Fruit fly (Drosophila melanogaster) whole organism, adult: ENCODE results near the gene Hr4.
A peak's percentile ranks its signal among the peaks of the same experiment; 100 is the strongest.

ENCODE experiments used
- CG11617 ChIP-seq: fragments of 200-800 bp; sonication (Bioruptor generic); optimal IDR thresholded peaks from 2 replicates; lab custom pipeline; 2017; ENCODE audit warnings: mild to moderate bottlenecking, missing biosample characterization, missing genetic modification reagents, missing genetic modification characterization
- CG12768 ChIP-seq: fragments of 200-800 bp; sonication (Bioruptor generic); optimal IDR thresholded peaks from 2 replicates; lab custom pipeline; 2017; ENCODE audit warnings: missing biosample characterization, missing genetic modification characterization, mild to moderate bottlenecking, moderate library complexity, missing genetic modification reagents
- CG14711 ChIP-seq: fragments of 200-800 bp; sonication (Bioruptor generic); optimal IDR thresholded peaks from 2 replicates; lab custom pipeline; 2018; ENCODE audit warnings: missing biosample characterization, mild to moderate bottlenecking, missing genetic modification characterization, moderate library complexity
- CG1620 ChIP-seq: fragments of 200-800 bp; sonication (Bioruptor generic); optimal IDR thresholded peaks from 2 replicates; lab custom pipeline; 2016; ENCODE audit warnings: missing biosample characterization, missing genetic modification characterization
- CG33017 ChIP-seq: fragments of 200-800 bp; sonication (Bioruptor generic); optimal IDR thresholded peaks from 2 replicates; lab custom pipeline; 2018; ENCODE audit warnings: missing biosample characterization, mild to moderate bottlenecking, missing genetic modification characterization, moderate library complexity
- CG5204 ChIP-seq: fragments of 200-800 bp; sonication (Bioruptor generic); optimal IDR thresholded peaks from 2 replicates; lab custom pipeline; 2016; ENCODE audit warnings: missing biosample characterization, missing genetic modification characterization
- CG7045 ChIP-seq: fragments of 200-800 bp; sonication (Bioruptor generic); optimal IDR thresholded peaks from 2 replicates; lab custom pipeline; 2017; ENCODE audit warnings: missing biosample characterization, mild to moderate bottlenecking, missing genetic modification characterization
- CG7101 ChIP-seq: fragments of 200-800 bp; sonication (Bioruptor generic); optimal IDR thresholded peaks from 2 replicates; lab custom pipeline; 2018; ENCODE audit warnings: missing biosample characterization, mild to moderate bottlenecking, missing genetic modification characterization, moderate library complexity
- Clk ChIP-seq: fragments of 200-800 bp; sonication (Bioruptor generic); optimal IDR thresholded peaks from 2 replicates; lab custom pipeline; 2017; ENCODE audit warnings: missing biosample characterization, missing genetic modification characterization
- Crg-1 ChIP-seq: fragments of 200-800 bp; sonication (Bioruptor generic); optimal IDR thresholded peaks from 2 replicates; lab custom pipeline; 2016; ENCODE audit warnings: missing biosample characterization, missing genetic modification characterization
- Hr96 ChIP-seq: fragments of 200-800 bp; sonication (Bioruptor generic); optimal IDR thresholded peaks from 2 replicates; lab custom pipeline; 2016; ENCODE audit warnings: missing biosample characterization, missing genetic modification characterization
- Mnt ChIP-seq: fragments of 200-800 bp; sonication (Bioruptor generic); optimal IDR thresholded peaks from 2 replicates; lab custom pipeline; 2016; ENCODE audit warnings: missing biosample characterization, mild to moderate bottlenecking, missing genetic modification characterization
- bab1 ChIP-seq: fragments of 200-800 bp; sonication (Bioruptor generic); optimal IDR thresholded peaks from 3 replicates; lab custom pipeline; 2019; ENCODE audit warnings: missing biosample characterization, mild to moderate bottlenecking, missing genetic modification characterization, moderate library complexity
- cic ChIP-seq: fragments of 200-800 bp; sonication (Bioruptor generic); optimal IDR thresholded peaks from 2 replicates; lab custom pipeline; 2017; ENCODE audit warnings: missing biosample characterization, mild to moderate bottlenecking, missing genetic modification characterization, moderate library complexity
- cnc ChIP-seq, 2 experiments: fragments of >200 bp; optimal IDR thresholded peaks; 2 replicates each; lab custom pipeline; 2017
- kay ChIP-seq: fragments of 200-800 bp; sonication (Bioruptor generic); peaks from one replicate; lab custom pipeline; 2016; ENCODE audit warnings: missing biosample characterization, missing genetic modification characterization, borderline replicate concordance
- ovo ChIP-seq: fragments of 200-800 bp; sonication (Bioruptor generic); optimal IDR thresholded peaks from 2 replicates; lab custom pipeline; 2016; ENCODE audit warnings: missing biosample characterization, missing genetic modification characterization
- pad ChIP-seq: fragments of 200-800 bp; sonication (Bioruptor generic); optimal IDR thresholded peaks from 3 replicates; lab custom pipeline; 2017; ENCODE audit warnings: missing biosample characterization, missing genetic modification characterization, mild to moderate bottlenecking, moderate library complexity, missing genetic modification reagents
- tj ChIP-seq: fragments of 200-800 bp; sonication (Bioruptor generic); optimal IDR thresholded peaks from 3 replicates; lab custom pipeline; 2017; ENCODE audit warnings: missing biosample characterization, mild to moderate bottlenecking, missing genetic modification characterization, moderate library complexity
- toe ChIP-seq: fragments of 200-800 bp; sonication (Bioruptor generic); optimal IDR thresholded peaks from 2 replicates; lab custom pipeline; 2016; ENCODE audit warnings: missing biosample characterization, missing genetic modification characterization

The Hr4 gene

dm6 chrX:1922765-1923501 lies 18.8 kb upstream of the Hr4 start, which contains the start of the genes eIF2Bepsilon and Ocrl:
eIF2Bepsilon (minus strand) TSS chrX:1922874.
Ocrl (plus strand) TSS chrX:1922981.
- no peak for TF ChIP-seq Crg-1 (GFP tag; lab: Kevin White, UChicago)
- peak; percentile 58 for TF ChIP-seq CG14711
- peak; percentile 38 for TF ChIP-seq bab1 (GFP tag; lab: Kevin White, UChicago)
- TF ChIP-seq pad (GFP tag; lab: Kevin White, UChicago): peak; percentile 13
- no peak for TF ChIP-seq CG12768
- TF ChIP-seq cic (GFP tag; lab: Kevin White, UChicago): peak; percentile 38
- TF ChIP-seq CG33017 (tag; lab: Kevin White, UChicago): no peak
- peak; percentile 25 for TF ChIP-seq CG1620 (GFP tag; lab: Kevin White, UChicago)
- TF ChIP-seq CG7101 (tag; lab: Kevin White, UChicago): peak; percentile 15
- peak; percentile 66 for TF ChIP-seq Mnt
- TF ChIP-seq ovo: no peak

dm6 chrX:1927473-1928306 lies 14.1 kb upstream of the Hr4 start, which contains the start of gene CG11596:
CG11596 (plus strand) TSS chrX:1927683.
- TF ChIP-seq Crg-1 (GFP tag; lab: Kevin White, UChicago) (no peak), cnc (optimal IDR thresholded peaks at IDR 0.05; lab: Kevin White, UChicago) (no peak), Hr96 (no peak), Mnt (peak; percentile 97), tj (GFP tag; lab: Kevin White, UChicago) (peak; percentile 56), CG33017 (tag; lab: Kevin White, UChicago) (no peak), toe (GFP tag; lab: Kevin White, UChicago) (no peak), CG11617 (peak; percentile 34), ovo (peak; percentile 78), CG5204 (GFP tag; lab: Kevin White, UChicago) (no peak), CG1620 (GFP tag; lab: Kevin White, UChicago) (no peak), CG14711 (no peak), cic (GFP tag; lab: Kevin White, UChicago) (no peak), bab1 (GFP tag; lab: Kevin White, UChicago) (peak; percentile 30), kay (GFP tag; lab: Kevin White, UChicago) (no peak), pad (GFP tag; lab: Kevin White, UChicago) (peak; percentile 52), CG7045 (GFP tag; lab: Kevin White, UChicago) (no peak), CG7101 (tag; lab: Kevin White, UChicago) (peak; percentile 18), Clk (GFP tag; lab: Kevin White, UChicago) (no peak), CG12768 (no peak)

- TF ChIP-seq toe (GFP tag; lab: Kevin White, UChicago) (peak; percentile 68), cic (GFP tag; lab: Kevin White, UChicago) (no peak), CG33017 (tag; lab: Kevin White, UChicago) (peak; percentile 59), CG1620 (GFP tag; lab: Kevin White, UChicago) (peak; percentile 81), CG12768 (peak; percentile 69), CG5204 (GFP tag; lab: Kevin White, UChicago) (peak; percentile 81), cnc (optimal IDR thresholded peaks at IDR 0.05; lab: Kevin White, UChicago) (no peak), kay (GFP tag; lab: Kevin White, UChicago) (no peak), CG7101 (tag; lab: Kevin White, UChicago) (peak; percentile 82), tj (GFP tag; lab: Kevin White, UChicago) (peak; percentile 82), bab1 (GFP tag; lab: Kevin White, UChicago) (peak; percentile 78), CG14711 (peak; percentile 59), ovo (peak; percentile 73), Hr96 (peak; percentile 87), CG7045 (GFP tag; lab: Kevin White, UChicago) (peak; percentile 54), CG11617 (peak; percentile 82), pad (GFP tag; lab: Kevin White, UChicago) (peak; percentile 80), Crg-1 (GFP tag; lab: Kevin White, UChicago) (peak; percentile 86), Clk (GFP tag; lab: Kevin White, UChicago) (no peak), Mnt (peak; percentile 86)
Observed at dm6 chrX:1940020-1940419, 1.7 kb upstream of the Hr4 start, which contains the start of the genes CG3857 and CG3587. CG3857 (minus strand) TSS chrX:1940040. CG3587 (plus strand) TSS chrX:1940307.

- TF ChIP-seq Clk (GFP tag; lab: Kevin White, UChicago): no peak
Observed at dm6 chrX:1943337-1944244, 1.9 kb downstream of the Hr4 start.
